Worm (Caenorhabditis elegans) whole organism, L3 larva: ENCODE measurements around the gene srw-101.

Source experiments
- ZK546.5 ChIP-seq: sonication (generic microtip); optimal IDR thresholded peaks from 2 replicates; lab custom pipeline; 2017; ENCODE audit warnings: missing biosample characterization, missing genetic modification characterization
- ceh-16 ChIP-seq: sonication (generic microtip); optimal IDR thresholded peaks from 2 replicates; lab custom pipeline; 2017; ENCODE audit warnings: missing biosample characterization, missing genetic modification characterization
- ceh-9 ChIP-seq: sonication (generic microtip); optimal IDR thresholded peaks from 2 replicates; lab custom pipeline; 2018; ENCODE audit warnings: missing biosample characterization, missing genetic modification characterization
- egl-27 ChIP-seq: sonication (generic microtip); optimal IDR thresholded peaks from 4 replicates; lab custom pipeline; 2017; ENCODE audit warnings: missing biosample characterization, missing genetic modification reagents, missing genetic modification characterization
- egl-5 ChIP-seq: fragments of 150-350 bp; optimal IDR thresholded peaks from 2 replicates; lab custom pipeline; 2017; ENCODE audit warnings: missing biosample characterization, missing genetic modification reagents, missing genetic modification characterization, inconsistent platforms
- elt-1 ChIP-seq: fragments of 150-350 bp; optimal IDR thresholded peaks from 2 replicates; lab custom pipeline; 2014; ENCODE audit warnings: missing biosample characterization, missing genetic modification characterization
- elt-2 ChIP-seq: sonication (generic microtip); optimal IDR thresholded peaks from 2 replicates; lab custom pipeline; 2016; ENCODE audit warnings: missing genetic modification reagents, mild to moderate bottlenecking, missing genetic modification characterization, missing compliant biosample characterization
- elt-3 ChIP-seq, 3 experiments: fragments of 150-350 bp in 1 of 3; sonication (generic microtip) in 2 of 3; optimal IDR thresholded peaks; 2 replicates in 2 of 3; 4 replicates in 1 of 3; lab custom pipeline; 2014 to 2017; ENCODE audit warnings: missing biosample characterization in 3 of 3, missing genetic modification characterization in 3 of 3
- eor-1 ChIP-seq, 2 experiments: fragments of 150-350 bp; optimal IDR thresholded peaks; 2 replicates each; lab custom pipeline; 2014 to 2018; ENCODE audit warnings: missing biosample characterization in 2 of 2, missing genetic modification characterization in 2 of 2
- fkh-10 ChIP-seq: sonication (generic microtip); optimal IDR thresholded peaks from 2 replicates; lab custom pipeline; 2017; ENCODE audit warnings: missing biosample characterization, missing genetic modification reagents, missing genetic modification characterization
- fos-1 ChIP-seq: fragments of 150-350 bp; optimal IDR thresholded peaks from 2 replicates; lab custom pipeline; 2014; ENCODE audit warnings: missing biosample characterization, missing genetic modification characterization
- jun-1 ChIP-seq: fragments of 150-350 bp; optimal IDR thresholded peaks from 2 replicates; lab custom pipeline; 2014; ENCODE audit warnings: missing biosample characterization, missing genetic modification reagents, missing genetic modification characterization
- lin-39 ChIP-seq: fragments of 150-350 bp; optimal IDR thresholded peaks from 2 replicates; lab custom pipeline; 2018; ENCODE audit warnings: missing biosample characterization, missing genetic modification reagents, missing genetic modification characterization
- lsy-12 ChIP-seq: sonication (generic microtip); optimal IDR thresholded peaks from 2 replicates; lab custom pipeline; 2016; ENCODE audit warnings: mild to moderate bottlenecking, missing genetic modification characterization, missing compliant biosample characterization
- mml-1 ChIP-seq: fragments of 150-350 bp; sonication (generic microtip); optimal IDR thresholded peaks from 3 replicates; lab custom pipeline; 2014; ENCODE audit warnings: missing biosample characterization, missing genetic modification characterization
- nhr-12 ChIP-seq: fragments of 150-350 bp; optimal IDR thresholded peaks from 2 replicates; lab custom pipeline; 2014; ENCODE audit warnings: missing biosample characterization, missing genetic modification characterization
- nhr-23 ChIP-seq: fragments of 150-350 bp; optimal IDR thresholded peaks from 2 replicates; lab custom pipeline; 2014; ENCODE audit warnings: missing biosample characterization, missing genetic modification reagents, missing genetic modification characterization
- nhr-237 ChIP-seq: fragments of 150-350 bp; optimal IDR thresholded peaks from 2 replicates; lab custom pipeline; 2014; ENCODE audit warnings: missing biosample characterization, missing genetic modification characterization
- nhr-25 ChIP-seq: sonication (generic microtip); optimal IDR thresholded peaks from 2 replicates; lab custom pipeline; 2017; ENCODE audit warnings: missing biosample characterization, missing genetic modification characterization
- nhr-28 ChIP-seq: fragments of 150-350 bp; optimal IDR thresholded peaks from 2 replicates; lab custom pipeline; 2014; ENCODE audit warnings: missing biosample characterization, missing genetic modification characterization
- nhr-67 ChIP-seq: fragments of 150-350 bp; optimal IDR thresholded peaks from 2 replicates; lab custom pipeline; 2014; ENCODE audit warnings: missing biosample characterization, missing genetic modification characterization
- nhr-76 ChIP-seq: fragments of 150-350 bp; sonication (generic microtip); optimal IDR thresholded peaks from 5 replicates; lab custom pipeline; 2014; ENCODE audit warnings: missing biosample characterization, missing genetic modification characterization
- nhr-77 ChIP-seq: fragments of 150-350 bp; optimal IDR thresholded peaks from 2 replicates; lab custom pipeline; 2014; ENCODE audit warnings: missing biosample characterization, missing genetic modification characterization
- snpc-4 ChIP-seq: fragments of 150-350 bp; optimal IDR thresholded peaks from 2 replicates; lab custom pipeline; 2014; ENCODE audit warnings: missing biosample characterization, missing genetic modification characterization
- tbx-2 ChIP-seq: sonication (generic microtip); optimal IDR thresholded peaks from 2 replicates; lab custom pipeline; 2016; ENCODE audit warnings: mild to moderate bottlenecking, missing genetic modification characterization, missing compliant biosample characterization
- unc-39 ChIP-seq: sonication (generic microtip); optimal IDR thresholded peaks from 4 replicates; lab custom pipeline; 2017; ENCODE audit warnings: missing biosample characterization, missing genetic modification characterization
- unc-62 ChIP-seq: fragments of 150-350 bp; sonication (generic microtip); optimal IDR thresholded peaks from 4 replicates; lab custom pipeline; 2014; ENCODE audit warnings: missing biosample characterization, missing genetic modification reagents, missing genetic modification characterization
- zag-1 ChIP-seq: fragments of 150-350 bp; optimal IDR thresholded peaks from 2 replicates; lab custom pipeline; 2014; ENCODE audit warnings: missing biosample characterization, missing genetic modification characterization
- ztf-11 ChIP-seq: fragments of 150-350 bp; optimal IDR thresholded peaks from 2 replicates; lab custom pipeline; 2014; ENCODE audit warnings: missing biosample characterization, missing genetic modification characterization
- ztf-4 ChIP-seq: fragments of 150-350 bp; optimal IDR thresholded peaks from 2 replicates; lab custom pipeline; 2014; ENCODE audit warnings: missing biosample characterization, missing genetic modification characterization

srw-101 gene

ce11 chrV:1710909-1711308 is 11.2 kb upstream of the srw-101 start, which contains the start of gene srw-100:
srw-100 (plus strand) TSS chrV:1711209.
- TF ChIP-seq tbx-2 (tag; lab: Kevin White, UChicago) = no peak
- no peak for TF ChIP-seq eor-1 (tag; optimal IDR thresholded peaks at IDR 0.05; lab: Kevin White, UChicago)
- TF ChIP-seq egl-27 = no peak
- TF ChIP-seq nhr-237 (tag; lab: Kevin White, UChicago) = no peak
- no peak for TF ChIP-seq zag-1 (tag; lab: Kevin White, UChicago)
- TF ChIP-seq ZK546.5 (tag; lab: Kevin White, UChicago) = no peak
- no peak for TF ChIP-seq fos-1
- TF ChIP-seq ceh-16 (tag; lab: Kevin White, UChicago) = no peak

ce11 chrV:1716892-1717291 is 5.2 kb upstream of the srw-101 start, which contains the start of gene srw-103:
srw-103 (plus strand) TSS chrV:1717192.
- no peak for TF ChIP-seq nhr-12
- no peak for TF ChIP-seq fkh-10 (GFP tag; lab: Kevin White, UChicago)
- TF ChIP-seq, all 47 proteins: peak for 0

ce11 chrV:1718232-1718631 is 3.8 kb upstream of the srw-101 start:
- TF ChIP-seq snpc-4 (no peak), elt-1 (tag; lab: Kevin White, UChicago) (no peak), nhr-237 (tag; lab: Kevin White, UChicago) (no peak), nhr-76 (no peak), nhr-28 (tag; lab: Kevin White, UChicago) (no peak), nhr-25 (tag; lab: Kevin White, UChicago) (no peak), eor-1 (tag; optimal IDR thresholded peaks at IDR 0.05; lab: Kevin White, UChicago) (no peak)

ce11 chrV:1719927-1720326 is 2.1 kb upstream of the srw-101 start, which contains the start of gene srw-102:
srw-102 (plus strand) TSS chrV:1720227.
- no peak for TF ChIP-seq mml-1 (tag; lab: Kevin White, UChicago)
- no peak for TF ChIP-seq jun-1
- no peak for TF ChIP-seq ZK546.5 (tag; lab: Kevin White, UChicago)
- TF ChIP-seq nhr-28 (tag; lab: Kevin White, UChicago) = no peak
- no peak for TF ChIP-seq eor-1 (tag; optimal IDR thresholded peaks at IDR 0.05; lab: Kevin White, UChicago)
- no peak for TF ChIP-seq tbx-2 (tag; lab: Kevin White, UChicago)
- TF ChIP-seq nhr-67 (tag; lab: Kevin White, UChicago) = no peak
- TF ChIP-seq unc-62 (GFP tag; lab: Kevin White, UChicago) = no peak
- TF ChIP-seq nhr-23 (tag; lab: Kevin White, UChicago) = no peak
- no peak for TF ChIP-seq lin-39 (tag; lab: Kevin White, UChicago)
- no peak for TF ChIP-seq ztf-4
- no peak for TF ChIP-seq unc-39 (tag; lab: Kevin White, UChicago)
- TF ChIP-seq lsy-12 = no peak
- TF ChIP-seq, all 47 proteins: peak for 0

- TF ChIP-seq elt-2 = no peak
Observed at ce11 chrV:1725353-1725752, 3.3 kb downstream of the srw-101 start, which contains the start of gene sri-27. sri-27 (plus strand) TSS chrV:1725653.

ce11 chrV:1731918-1732317 is 9.9 kb downstream of the srw-101 start, which contains the start of gene gst-21:
gst-21 (minus strand) TSS chrV:1732018.
- no peak for TF ChIP-seq ceh-9 (tag; lab: Kevin White, UChicago)
- no peak for TF ChIP-seq nhr-23 (tag; lab: Kevin White, UChicago)
- TF ChIP-seq nhr-67 (tag; lab: Kevin White, UChicago) = no peak
- TF ChIP-seq nhr-12 = no peak
- TF ChIP-seq jun-1 = no peak
- TF ChIP-seq elt-1 (tag; lab: Kevin White, UChicago) = no peak
- no peak for TF ChIP-seq ztf-11 (tag; lab: Kevin White, UChicago)

- TF ChIP-seq ZK546.5 (tag; lab: Kevin White, UChicago) (no peak), fkh-10 (GFP tag; lab: Kevin White, UChicago) (no peak), egl-27 (no peak), nhr-77 (tag; lab: Kevin White, UChicago) (no peak), mml-1 (tag; lab: Kevin White, UChicago) (no peak), elt-3 (tag; optimal IDR thresholded peaks at IDR 0.05; lab: Kevin White, UChicago) (no peak), ceh-16 (tag; lab: Kevin White, UChicago) (no peak), jun-1 (no peak), lsy-12 (no peak), egl-5 (tag; lab: Kevin White, UChicago) (no peak), unc-39 (tag; lab: Kevin White, UChicago) (no peak), ztf-11 (tag; lab: Kevin White, UChicago) (no peak), eor-1 (tag; optimal IDR thresholded peaks at IDR 0.05; lab: Kevin White, UChicago) (no peak)
Observed at ce11 chrV:1734569-1734968, 12.5 kb downstream of the srw-101 start, which contains the start of gene str-160. str-160 (plus strand) TSS chrV:1734869.
